Worm (Caenorhabditis elegans): ENCODE results near the gene F17C11.12.
A peak's percentile ranks its signal among the peaks of the same experiment; 100 is the strongest.

Gene F17C11.12

ce11 chrV:10896295-10896694 lies 40.4 kb downstream of the F17C11.12 start, which contains the start of gene F32D8.13:
TSS of gene F32D8.13 (minus strand) at chrV:10896543.
- TF ChIP-seq pha-4 (tag; optimal IDR thresholded peaks at IDR 0.05) (no peak), C38D4.7 (GFP tag; optimal IDR thresholded peaks at IDR 0.05) (no peak), ceh-6 (GFP tag; optimal IDR thresholded peaks at IDR 0.05) (no peak), ceh-19 (GFP tag; optimal IDR thresholded peaks at IDR 0.05) (no peak), nhr-232 (tag; optimal IDR thresholded peaks at IDR 0.05) (no peak), pha-2 (tag; optimal IDR thresholded peaks at IDR 0.05) (no peak), ceh-24 (tag; optimal IDR thresholded peaks at IDR 0.05) (no peak)

- TF ChIP-seq dmd-4 (tag; optimal IDR thresholded peaks at IDR 0.05; ENCODE audit: borderline replicate concordance) (no peak), ets-4 (tag; optimal IDR thresholded peaks at IDR 0.05) (peak; percentile 76), ceh-34 (tag; optimal IDR thresholded peaks at IDR 0.05) (peak; percentile 15), eyg-1 (tag; optimal IDR thresholded peaks at IDR 0.05) (no peak), ceh-14 (tag; optimal IDR thresholded peaks at IDR 0.05) (peak; percentile 59), nhr-232 (tag; optimal IDR thresholded peaks at IDR 0.05) (no peak), K09A11.1 (tag; optimal IDR thresholded peaks at IDR 0.05; ENCODE audit: insufficient read depth) (no peak), ceh-31 (tag; optimal IDR thresholded peaks at IDR 0.05) (peak; percentile 92), tbx-7 (tag; optimal IDR thresholded peaks at IDR 0.05) (peak; percentile 66), fkh-6 (tag; optimal IDR thresholded peaks at IDR 0.05) (peak; percentile 0), hlh-8 (tag; optimal IDR thresholded peaks at IDR 0.05) (peak; percentile 66), zip-5 (tag; optimal IDR thresholded peaks at IDR 0.05) (peak; percentile 49), unc-55 (GFP tag; optimal IDR thresholded peaks at IDR 0.05) (peak; percentile 16), C08G9.2 (tag; optimal IDR thresholded peaks at IDR 0.05) (peak; percentile 89), unc-42 (tag; optimal IDR thresholded peaks at IDR 0.05) (peak; percentile 59), ref-2 (tag; optimal IDR thresholded peaks at IDR 0.05) (peak; percentile 74), fax-1 (tag; optimal IDR thresholded peaks at IDR 0.05) (peak; percentile 52), nfya-1 (tag; optimal IDR thresholded peaks at IDR 0.05) (peak; percentile 43), ceh-2 (tag; optimal IDR thresholded peaks at IDR 0.05) (peak; percentile 75), npax-4 (tag; optimal IDR thresholded peaks at IDR 0.05) (no peak), pros-1 (tag; optimal IDR thresholded peaks at IDR 0.05) (peak; percentile 24), tbx-2 (tag; optimal IDR thresholded peaks at IDR 0.05) (peak; percentile 80), dve-1 (tag; optimal IDR thresholded peaks at IDR 0.05) (peak; percentile 40), elt-2 (tag; optimal IDR thresholded peaks at IDR 0.05) (peak; percentile 47), rnt-1 (tag; optimal IDR thresholded peaks at IDR 0.05) (peak; percentile 45)
Observed at ce11 chrV:10894601-10895000, 42.1 kb downstream of the F17C11.12 start, which contains the start of the genes F32D8.14 and F32D8.5. TSS of gene F32D8.14 (minus strand) at chrV:10894788. TSS of gene F32D8.5 (plus strand) at chrV:10894800.

DNA sequence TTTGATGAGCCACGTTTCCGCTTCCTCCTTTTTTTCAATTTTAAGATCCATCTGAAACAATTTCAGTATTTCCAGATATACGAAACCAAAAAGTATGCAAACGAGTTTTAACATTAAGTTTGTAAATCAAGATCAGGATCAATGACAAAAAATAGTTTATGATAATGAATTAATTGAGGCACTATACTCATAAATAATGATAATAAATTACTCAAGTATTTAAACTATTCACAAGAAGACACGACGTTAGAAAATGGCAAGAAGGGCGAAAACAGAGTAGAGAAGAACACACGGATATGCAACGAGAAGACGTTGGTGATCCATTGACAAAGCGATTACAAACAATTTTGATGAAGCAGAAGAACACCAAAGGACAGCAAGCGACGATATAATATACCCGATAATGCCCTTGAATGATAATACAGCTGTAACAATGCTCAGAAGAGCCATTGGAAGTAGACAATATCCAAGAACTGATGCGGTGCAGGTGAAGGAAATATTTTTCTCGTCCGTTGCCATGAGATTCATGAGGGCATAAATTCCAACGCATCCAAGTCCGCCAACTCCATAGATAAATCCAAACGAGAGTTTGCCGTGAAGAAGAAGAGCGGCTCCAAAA lies 43.1 kb downstream of the F17C11.12 start, which contains the start of gene F32D8.4:
F32D8.4 (minus strand) TSS at position 51 of the 619 bp plus-strand sequence.
- TF ChIP-seq ahr-1 (tag; optimal IDR thresholded peaks at IDR 0.05) (no peak), pha-4 (tag; optimal IDR thresholded peaks at IDR 0.05) (no peak), Y22D7AL.16 (tag; optimal IDR thresholded peaks at IDR 0.05) (no peak), ceh-19 (GFP tag; optimal IDR thresholded peaks at IDR 0.05) (no peak)

ce11 chrV:10890980-10891379 lies 45.7 kb downstream of the F17C11.12 start, which contains the start of gene F32D8.12:
TSS of gene F32D8.12 (minus strand) at chrV:10891027.
- no peak for TF ChIP-seq unc-55 (GFP tag; optimal IDR thresholded peaks at IDR 0.05)
- no peak for TF ChIP-seq ztf-16 (tag; optimal IDR thresholded peaks at IDR 0.05)
- no peak for TF ChIP-seq pros-1 (tag; optimal IDR thresholded peaks at IDR 0.05)
- TF ChIP-seq ttx-3 (tag; optimal IDR thresholded peaks at IDR 0.05), result no peak
- TF ChIP-seq nfya-1 (tag; optimal IDR thresholded peaks at IDR 0.05), result no peak

All from whole organism, late embryonic.